Worm (Caenorhabditis elegans): ENCODE data around the gene ncs-4.

ce11 chrX:10141963-10142431 is 34.3 kb upstream of the ncs-4 start, which contains the start of gene oac-14:
- TF ChIP-seq dao-5 (tag; optimal IDR thresholded peaks at IDR 0.05) = no peak
- no peak for TF ChIP-seq him-1 (tag; optimal IDR thresholded peaks at IDR 0.05)
